Worm (Caenorhabditis elegans) whole organism, midembryonic: ENCODE data around the gene F31E9.3.
A peak's percentile ranks its signal among the peaks of the same experiment; 100 is the strongest.

Experiments used
- T22C8.4 ChIP-seq: fragments of 200-800 bp; sonication (Bioruptor generic); IDR thresholded peaks from 2 replicates; pipeline ENCODE4 v1.3.6; 2022; ENCODE audit warnings: missing genetic modification characterization, missing compliant biosample characterization
- cog-1 ChIP-seq: sonication (generic microtip); optimal IDR thresholded peaks from 2 replicates; lab custom pipeline; 2016; ENCODE audit warnings: missing genetic modification characterization, missing compliant biosample characterization
- flt-1 ChIP-seq: fragments of 200-800 bp; sonication (Bioruptor generic); IDR thresholded peaks from 2 replicates; pipeline ENCODE4 v1.3.6; 2022; ENCODE audit warnings: missing genetic modification characterization, missing compliant biosample characterization
- klf-2 ChIP-seq: fragments of 200-800 bp; sonication (Bioruptor generic); conservative IDR thresholded peaks from 2 replicates; pipeline ENCODE4 v1.3.6; 2022; ENCODE audit warnings: missing genetic modification reagents, missing genetic modification characterization, missing compliant biosample characterization
- med-1 ChIP-seq: sonication (generic microtip); optimal IDR thresholded peaks from 2 replicates; lab custom pipeline; 2017; ENCODE audit warnings: missing genetic modification characterization, mild to moderate bottlenecking, missing compliant biosample characterization, antibody characterized with exemption, missing genetic modification reagents; ENCODE audit not compliant: insufficient read depth
- ref-1 ChIP-seq: fragments of 200-800 bp; sonication (Bioruptor generic); conservative IDR thresholded peaks from 2 replicates; pipeline ENCODE4 v1.3.6; 2022; ENCODE audit warnings: missing genetic modification reagents, missing genetic modification characterization, missing compliant biosample characterization
- tab-1 ChIP-seq: fragments of 200-800 bp; sonication (Bioruptor generic); IDR thresholded peaks from 2 replicates; pipeline ENCODE4 v1.3.6; 2022; ENCODE audit warnings: missing genetic modification characterization, missing compliant biosample characterization
- ztf-23 ChIP-seq: fragments of 200-800 bp; sonication (Bioruptor generic); IDR thresholded peaks from 2 replicates; pipeline ENCODE4 v1.3.6; 2022; ENCODE audit warnings: missing genetic modification reagents, missing genetic modification characterization, missing compliant biosample characterization
- ztf-29 ChIP-seq: fragments of 200-800 bp; sonication (Bioruptor generic); IDR thresholded peaks from 2 replicates; pipeline ENCODE4 v1.3.6; 2022; ENCODE audit warnings: missing genetic modification reagents, missing genetic modification characterization, missing compliant biosample characterization

The F31E9.3 gene

ce11 chrV:17307926-17308325, 14.5 kb upstream of the F31E9.3 start:
- TF ChIP-seq ref-1 (GFP tag; lab: Robert Waterston, UW) (no peak), med-1 (no peak), cog-1 (no peak), ztf-29 (no peak), ztf-23 (GFP tag; lab: Robert Waterston, UW) (no peak), klf-2 (GFP tag; lab: Robert Waterston, UW) (no peak), T22C8.4 (GFP tag; lab: Robert Waterston, UW) (no peak), tab-1 (GFP tag; lab: Robert Waterston, UW) (no peak), flt-1 (GFP tag; lab: Robert Waterston, UW) (no peak)

- TF ChIP-seq ref-1 (GFP tag; lab: Robert Waterston, UW) (no peak), tab-1 (GFP tag; lab: Robert Waterston, UW) (no peak), klf-2 (GFP tag; lab: Robert Waterston, UW) (no peak), T22C8.4 (GFP tag; lab: Robert Waterston, UW) (no peak)
Measured at ce11 chrV:17312386-17312785, 10.0 kb upstream of the F31E9.3 start, which contains the start of gene Y61B8B.3. Gene Y61B8B.3 (minus strand): TSS chrV:17312486.

ce11 chrV:17315063-17315462, 7.3 kb upstream of the F31E9.3 start, which contains the start of gene F31E9.6:
Gene F31E9.6 (minus strand): TSS chrV:17315153.
- no peak for TF ChIP-seq ztf-23 (GFP tag; lab: Robert Waterston, UW)
- no peak for TF ChIP-seq med-1
- no peak for TF ChIP-seq T22C8.4 (GFP tag; lab: Robert Waterston, UW)
- TF ChIP-seq tab-1 (GFP tag; lab: Robert Waterston, UW): no peak
- TF ChIP-seq ref-1 (GFP tag; lab: Robert Waterston, UW): no peak
- no peak for TF ChIP-seq klf-2 (GFP tag; lab: Robert Waterston, UW)
- TF ChIP-seq cog-1: no peak
- TF ChIP-seq flt-1 (GFP tag; lab: Robert Waterston, UW): no peak
- no peak for TF ChIP-seq ztf-29

ce11 chrV:17317297-17317696, 5.1 kb upstream of the F31E9.3 start:
- no peak for TF ChIP-seq tab-1 (GFP tag; lab: Robert Waterston, UW)
- TF ChIP-seq ztf-23 (GFP tag; lab: Robert Waterston, UW): no peak
- no peak for TF ChIP-seq T22C8.4 (GFP tag; lab: Robert Waterston, UW)
- TF ChIP-seq cog-1: no peak
- TF ChIP-seq ztf-29: no peak
- no peak for TF ChIP-seq klf-2 (GFP tag; lab: Robert Waterston, UW)
- TF ChIP-seq flt-1 (GFP tag; lab: Robert Waterston, UW): no peak
- TF ChIP-seq ref-1 (GFP tag; lab: Robert Waterston, UW): no peak
- TF ChIP-seq med-1: no peak

ce11 chrV:17317786-17318185, 4.6 kb upstream of the F31E9.3 start, which contains the start of gene srz-58:
Gene srz-58 (plus strand): TSS chrV:17318147.
- TF ChIP-seq klf-2 (GFP tag; lab: Robert Waterston, UW) (0 out of 2 replicates have a peak, but pooled peaks have one; percentile 15), flt-1 (GFP tag; lab: Robert Waterston, UW) (0 out of 2 replicates have a peak, but pooled peaks have one; percentile 39), med-1 (no peak), tab-1 (GFP tag; lab: Robert Waterston, UW) (0 out of 2 replicates have a peak, but pooled peaks have one; percentile 9), ztf-29 (no peak)

- no peak for TF ChIP-seq cog-1
- TF ChIP-seq ref-1 (GFP tag; lab: Robert Waterston, UW): no peak
- no peak for TF ChIP-seq ztf-23 (GFP tag; lab: Robert Waterston, UW)
Measured at ce11 chrV:17323876-17324275, 1.5 kb downstream of the F31E9.3 start.

- TF ChIP-seq tab-1 (GFP tag; lab: Robert Waterston, UW) (no peak), ztf-23 (GFP tag; lab: Robert Waterston, UW) (no peak), ref-1 (GFP tag; lab: Robert Waterston, UW) (no peak), cog-1 (no peak), ztf-29 (no peak), flt-1 (GFP tag; lab: Robert Waterston, UW) (no peak), T22C8.4 (GFP tag; lab: Robert Waterston, UW) (no peak), med-1 (no peak), klf-2 (GFP tag; lab: Robert Waterston, UW) (no peak)
Measured at ce11 chrV:17327867-17328266, 5.5 kb downstream of the F31E9.3 start, which contains the start of gene sdz-16. Gene sdz-16 (minus strand): TSS chrV:17327967.

- TF ChIP-seq flt-1 (GFP tag; lab: Robert Waterston, UW): no peak
- no peak for TF ChIP-seq tab-1 (GFP tag; lab: Robert Waterston, UW)
- no peak for TF ChIP-seq ztf-29
- TF ChIP-seq klf-2 (GFP tag; lab: Robert Waterston, UW): no peak
- no peak for TF ChIP-seq cog-1
- TF ChIP-seq ref-1 (GFP tag; lab: Robert Waterston, UW): no peak
- no peak for TF ChIP-seq med-1
- no peak for TF ChIP-seq ztf-23 (GFP tag; lab: Robert Waterston, UW)
- no peak for TF ChIP-seq T22C8.4 (GFP tag; lab: Robert Waterston, UW)
Measured at ce11 chrV:17328497-17328896, 6.1 kb downstream of the F31E9.3 start, which contains the start of gene srg-44. Gene srg-44 (plus strand): TSS chrV:17328797.

ce11 chrV:17331340-17331739, 8.9 kb downstream of the F31E9.3 start, which contains the start of gene fbxa-185:
Gene fbxa-185 (plus strand): TSS chrV:17331640.
- no peak for TF ChIP-seq ztf-23 (GFP tag; lab: Robert Waterston, UW)
- TF ChIP-seq cog-1: no peak
- no peak for TF ChIP-seq ref-1 (GFP tag; lab: Robert Waterston, UW)
- TF ChIP-seq med-1: no peak
- TF ChIP-seq T22C8.4 (GFP tag; lab: Robert Waterston, UW): no peak
- no peak for TF ChIP-seq klf-2 (GFP tag; lab: Robert Waterston, UW)
- TF ChIP-seq flt-1 (GFP tag; lab: Robert Waterston, UW): no peak
- TF ChIP-seq ztf-29: no peak

- TF ChIP-seq ztf-29: no peak
- TF ChIP-seq tab-1 (GFP tag; lab: Robert Waterston, UW): no peak
Measured at ce11 chrV:17339349-17339748, 17.0 kb downstream of the F31E9.3 start.
